Worm (Caenorhabditis elegans): ENCODE data around the gene Y79H2A.12.

The Y79H2A.12 gene

ce11 chrIII:12020074-12020602 lies 8.5 kb downstream of the Y79H2A.12 start, which contains the start of gene brp-1:
brp-1 (plus strand) TSS chrIII:12020552.
- TF ChIP-seq xbp-1 (tag; optimal IDR thresholded peaks at IDR 0.05) = peak; percentile 9
- peak in 2 of 6 experiments; percentile 57 to 89 for TF ChIP-seq elt-3 (tag; optimal IDR thresholded peaks at IDR 0.05)
- peak; percentile 2 for TF ChIP-seq lin-14 (GFP tag; optimal IDR thresholded peaks at IDR 0.05)
- TF ChIP-seq aly-2 (tag; optimal IDR thresholded peaks at IDR 0.05) = no peak
- TF ChIP-seq nhr-20 (tag; optimal IDR thresholded peaks at IDR 0.05) = peak; percentile 57
- no peak for TF ChIP-seq ets-5 (GFP tag; IDR thresholded peaks at IDR 0.05)
- peak; percentile 42 for TF ChIP-seq snu-23 (GFP tag; optimal IDR thresholded peaks at IDR 0.05)
- TF ChIP-seq skn-1 (tag; optimal IDR thresholded peaks at IDR 0.05) = peak; percentile 28
- peak; percentile 58 for TF ChIP-seq grh-1 (GFP tag; IDR thresholded peaks at IDR 0.05)
- no peak for TF ChIP-seq C16A3.4 (tag; optimal IDR thresholded peaks at IDR 0.05)
- TF ChIP-seq nhr-85 (tag) = peak; percentile 91
- no peak; the same call in 1 of the 2 replicates for TF ChIP-seq nhr-19 (GFP tag; conservative IDR thresholded peaks at IDR 0.05)
- no peak for TF ChIP-seq ceh-88 (GFP tag; IDR thresholded peaks at IDR 0.05)
- no peak for TF ChIP-seq rnt-1 (tag; optimal IDR thresholded peaks at IDR 0.05)
- TF ChIP-seq hlh-17 (GFP tag; optimal IDR thresholded peaks at IDR 0.05; ENCODE audit: borderline replicate concordance) = no peak
- TF ChIP-seq nhr-28 (tag; optimal IDR thresholded peaks at IDR 0.05) = no peak
- TF ChIP-seq nhr-71 (tag; optimal IDR thresholded peaks at IDR 0.05) = peak; percentile 20
- TF ChIP-seq nhr-90 (tag; optimal IDR thresholded peaks at IDR 0.05; ENCODE audit: poor library complexity) = peak; percentile 20
- TF ChIP-seq efl-3 (GFP tag; optimal IDR thresholded peaks at IDR 0.05) = no peak
- TF ChIP-seq lir-3 (tag; optimal IDR thresholded peaks at IDR 0.05; ENCODE audit: poor library complexity) = no peak
- no peak for TF ChIP-seq mef-2 (tag; optimal IDR thresholded peaks at IDR 0.05)
- TF ChIP-seq fos-1 (tag; optimal IDR thresholded peaks at IDR 0.05) = no peak
- peak in 1 of 3 experiments; percentile 14 for TF ChIP-seq dpl-1 (GFP tag; optimal IDR thresholded peaks at IDR 0.05)
- TF ChIP-seq pax-3 (tag; optimal IDR thresholded peaks at IDR 0.05) = no peak
- TF ChIP-seq lin-35 (GFP tag; optimal IDR thresholded peaks at IDR 0.05) = peak in 1 of 2 experiments; percentile 58
- TF ChIP-seq ces-1 (GFP tag; optimal IDR thresholded peaks at IDR 0.05) = no peak
- TF ChIP-seq blmp-1 (tag; optimal IDR thresholded peaks at IDR 0.05) = peak; percentile 69
- no peak for TF ChIP-seq C34B4.2 (tag; optimal IDR thresholded peaks at IDR 0.05)
- TF ChIP-seq mdl-1 (tag; optimal IDR thresholded peaks at IDR 0.05) = peak in 1 of 2 experiments; percentile 27
- TF ChIP-seq lsy-2 (tag; optimal IDR thresholded peaks at IDR 0.05) = peak in 1 of 2 experiments; percentile 80

- no peak for TF ChIP-seq irx-1 (tag; optimal IDR thresholded peaks at IDR 0.05)
- no peak for TF ChIP-seq efl-1 (optimal IDR thresholded peaks at IDR 0.05)
- TF ChIP-seq efl-1 (GFP tag; optimal IDR thresholded peaks at IDR 0.05 in 1 of 2) = no peak
- no peak for TF ChIP-seq lin-13 (GFP tag; optimal IDR thresholded peaks at IDR 0.05)
- no peak for TF ChIP-seq lin-35 (GFP tag; optimal IDR thresholded peaks at IDR 0.05)
- TF ChIP-seq jun-1 (tag; optimal IDR thresholded peaks at IDR 0.05) = no peak
- TF ChIP-seq nhr-85 (tag) = peak; percentile 83
- no peak for TF ChIP-seq unc-62 (GFP tag; optimal IDR thresholded peaks at IDR 0.05)
- no peak for TF ChIP-seq nhr-11 (tag; optimal IDR thresholded peaks at IDR 0.05)
- no peak for TF ChIP-seq unc-86 (tag; optimal IDR thresholded peaks at IDR 0.05)
- no peak for TF ChIP-seq mef-2 (tag; optimal IDR thresholded peaks at IDR 0.05)
- TF ChIP-seq lin-15B (tag; optimal IDR thresholded peaks at IDR 0.05) = no peak
- peak; percentile 91 for TF ChIP-seq blmp-1 (tag; optimal IDR thresholded peaks at IDR 0.05)
- TF ChIP-seq elt-3 (tag; optimal IDR thresholded peaks at IDR 0.05) = peak in 1 of 6 experiments; percentile 15
Measured at ce11 chrIII:12017999-12018398, 10.7 kb downstream of the Y79H2A.12 start.

DNA sequence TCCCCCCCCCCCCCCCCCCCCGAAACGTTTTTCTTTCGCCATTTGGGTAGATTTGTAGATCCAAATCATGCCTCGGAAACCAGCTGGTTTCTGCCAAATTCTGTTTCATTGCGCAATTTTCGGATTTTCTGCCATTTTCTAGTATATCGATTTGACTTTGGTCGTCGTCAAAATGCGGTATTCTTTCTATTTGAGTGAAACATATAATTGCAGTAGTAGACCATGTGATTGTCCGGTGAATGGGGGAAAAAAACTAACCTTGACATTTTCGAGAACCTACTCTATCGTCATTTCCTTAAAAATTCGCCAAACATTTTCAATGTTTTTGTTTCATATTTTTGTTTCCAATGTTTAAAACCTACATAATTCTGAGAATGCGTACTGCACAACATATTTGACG lies 13.1 kb downstream of the Y79H2A.12 start:
- TF ChIP-seq nhr-85 (tag) (peak; percentile 77), lsy-2 (tag; optimal IDR thresholded peaks at IDR 0.05) (peak; percentile 8 to 24), elt-3 (tag; optimal IDR thresholded peaks at IDR 0.05) (peak in 2 of 6 experiments; percentile 12 to 38), aly-2 (tag; optimal IDR thresholded peaks at IDR 0.05) (no peak), ceh-8 (GFP tag; optimal IDR thresholded peaks at IDR 0.05) (no peak), isw-1 (GFP tag; IDR thresholded peaks at IDR 0.05) (no peak), alr-1 (tag; optimal IDR thresholded peaks at IDR 0.05; ENCODE audit: borderline replicate concordance) (no peak), zip-4 (GFP tag; optimal IDR thresholded peaks at IDR 0.05) (no peak), tbx-2 (tag; optimal IDR thresholded peaks at IDR 0.05) (no peak), hlh-17 (GFP tag; optimal IDR thresholded peaks at IDR 0.05; ENCODE audit: borderline replicate concordance) (no peak), zag-1 (tag; optimal IDR thresholded peaks at IDR 0.05) (no peak), nhr-47 (tag; optimal IDR thresholded peaks at IDR 0.05) (no peak), nhr-237 (tag; optimal IDR thresholded peaks at IDR 0.05) (no peak), C16A3.4 (tag; optimal IDR thresholded peaks at IDR 0.05) (no peak), unc-130 (tag; optimal IDR thresholded peaks at IDR 0.05) (peak; percentile 24), unc-62 (GFP tag; optimal IDR thresholded peaks at IDR 0.05) (no peak), C34B4.2 (tag; optimal IDR thresholded peaks at IDR 0.05) (no peak), nhr-77 (tag; optimal IDR thresholded peaks at IDR 0.05) (no peak)
